Worm (Caenorhabditis elegans) whole organism, midembryonic: ENCODE data around the gene vps-33.2.

Source experiments
- T22C8.4 ChIP-seq: fragments of 200-800 bp; sonication (Bioruptor generic); IDR thresholded peaks from 2 replicates; pipeline ENCODE4 v1.3.6; 2022; ENCODE audit warnings: missing genetic modification characterization, missing compliant biosample characterization
- cog-1 ChIP-seq: sonication (generic microtip); optimal IDR thresholded peaks from 2 replicates; lab custom pipeline; 2016; ENCODE audit warnings: missing genetic modification characterization, missing compliant biosample characterization
- flt-1 ChIP-seq: fragments of 200-800 bp; sonication (Bioruptor generic); IDR thresholded peaks from 2 replicates; pipeline ENCODE4 v1.3.6; 2022; ENCODE audit warnings: missing genetic modification characterization, missing compliant biosample characterization
- klf-2 ChIP-seq: fragments of 200-800 bp; sonication (Bioruptor generic); conservative IDR thresholded peaks from 2 replicates; pipeline ENCODE4 v1.3.6; 2022; ENCODE audit warnings: missing genetic modification reagents, missing genetic modification characterization, missing compliant biosample characterization
- med-1 ChIP-seq: sonication (generic microtip); optimal IDR thresholded peaks from 2 replicates; lab custom pipeline; 2017; ENCODE audit warnings: missing genetic modification characterization, mild to moderate bottlenecking, missing compliant biosample characterization, antibody characterized with exemption, missing genetic modification reagents; ENCODE audit not compliant: insufficient read depth
- ref-1 ChIP-seq: fragments of 200-800 bp; sonication (Bioruptor generic); conservative IDR thresholded peaks from 2 replicates; pipeline ENCODE4 v1.3.6; 2022; ENCODE audit warnings: missing genetic modification reagents, missing genetic modification characterization, missing compliant biosample characterization
- tab-1 ChIP-seq: fragments of 200-800 bp; sonication (Bioruptor generic); IDR thresholded peaks from 2 replicates; pipeline ENCODE4 v1.3.6; 2022; ENCODE audit warnings: missing genetic modification characterization, missing compliant biosample characterization
- ztf-23 ChIP-seq: fragments of 200-800 bp; sonication (Bioruptor generic); IDR thresholded peaks from 2 replicates; pipeline ENCODE4 v1.3.6; 2022; ENCODE audit warnings: missing genetic modification reagents, missing genetic modification characterization, missing compliant biosample characterization
- ztf-29 ChIP-seq: fragments of 200-800 bp; sonication (Bioruptor generic); IDR thresholded peaks from 2 replicates; pipeline ENCODE4 v1.3.6; 2022; ENCODE audit warnings: missing genetic modification reagents, missing genetic modification characterization, missing compliant biosample characterization

- TF ChIP-seq ztf-23 (GFP tag; lab: Robert Waterston, UW) (no peak), ztf-29 (no peak), cog-1 (tag; lab: Kevin White, UChicago) (no peak), med-1 (GFP tag; lab: Kevin White, UChicago) (no peak), klf-2 (no peak), flt-1 (GFP tag; lab: Robert Waterston, UW) (no peak), T22C8.4 (GFP tag; lab: Robert Waterston, UW) (no peak), ref-1 (GFP tag; lab: Robert Waterston, UW) (no peak), tab-1 (GFP tag; lab: Robert Waterston, UW) (no peak)
These were observed 15.8 kb downstream of the vps-33.2 start, which contains the start of gene klf-3 for ce11 chrII:6616770-6617169.
